Worm (Caenorhabditis elegans) whole organism, L4/young adult: Measurements from ENCODE around the gene odc-1.
A peak's percentile ranks its signal among the peaks of the same experiment; 100 is the strongest.

ENCODE experiments used
- W03F9.2 ChIP-seq: fragments of 150-350 bp; optimal IDR thresholded peaks from 2 replicates; lab custom pipeline; 2014; ENCODE audit warnings: missing biosample characterization, missing genetic modification characterization
- dao-5 ChIP-seq: sonication (generic microtip); optimal IDR thresholded peaks from 2 replicates; lab custom pipeline; 2016; ENCODE audit warnings: missing genotype, missing genetic modification characterization, moderate library complexity, missing compliant biosample characterization
- him-1 ChIP-seq: sonication (generic microtip); optimal IDR thresholded peaks from 2 replicates; lab custom pipeline; 2016; ENCODE audit warnings: missing genotype, missing genetic modification reagents, missing genetic modification characterization, missing compliant biosample characterization

The odc-1 gene

DNA sequence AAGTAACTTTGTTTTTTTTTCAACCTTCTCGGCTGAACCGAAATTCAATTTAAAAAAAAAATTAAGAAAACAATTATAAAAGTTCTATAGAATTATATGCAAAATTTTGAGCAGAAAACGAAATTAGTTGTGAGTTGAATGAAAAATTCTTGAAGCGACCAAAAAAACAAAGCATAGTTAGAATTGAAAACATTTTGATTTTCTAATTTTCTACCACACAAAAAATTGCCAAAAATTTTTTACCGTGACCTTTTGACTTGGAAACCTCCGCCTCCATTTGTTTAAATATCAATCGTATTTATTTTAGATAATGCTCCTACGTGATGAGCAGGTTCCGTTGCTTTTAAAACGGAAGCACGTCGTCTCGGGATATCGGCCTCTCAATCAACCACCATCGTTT is 5.2 kb downstream of the odc-1 start, which contains the start of gene K11C4.2:
Gene K11C4.2, plus strand, starts transcription at position 301 of the 400 bp plus-strand sequence.
- TF ChIP-seq W03F9.2 (tag; lab: Kevin White, UChicago) (no peak), dao-5 (no peak)

DNA sequence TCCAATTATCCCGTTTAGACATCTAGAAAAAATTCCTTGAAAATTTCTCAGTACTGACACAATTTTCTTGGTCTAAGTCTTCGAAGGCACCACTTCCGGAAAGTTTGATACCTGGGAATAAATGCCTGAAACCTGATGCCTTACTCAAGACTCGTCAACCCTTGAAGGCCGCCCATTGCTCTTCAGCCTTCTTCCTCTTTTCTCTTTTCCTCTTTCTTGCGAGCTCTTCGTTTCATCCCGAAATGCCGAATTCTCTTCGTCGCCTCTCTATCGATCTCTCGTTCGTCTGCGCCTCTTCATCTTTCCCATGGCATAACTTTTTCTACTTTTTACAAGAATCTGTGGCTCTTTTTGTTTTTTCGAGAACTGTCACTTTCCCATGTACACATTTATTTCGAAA is 6.3 kb downstream of the odc-1 start:
- TF ChIP-seq him-1 (tag; lab: Kevin White, UChicago) (peak; percentile 33), W03F9.2 (tag; lab: Kevin White, UChicago) (no peak)

DNA sequence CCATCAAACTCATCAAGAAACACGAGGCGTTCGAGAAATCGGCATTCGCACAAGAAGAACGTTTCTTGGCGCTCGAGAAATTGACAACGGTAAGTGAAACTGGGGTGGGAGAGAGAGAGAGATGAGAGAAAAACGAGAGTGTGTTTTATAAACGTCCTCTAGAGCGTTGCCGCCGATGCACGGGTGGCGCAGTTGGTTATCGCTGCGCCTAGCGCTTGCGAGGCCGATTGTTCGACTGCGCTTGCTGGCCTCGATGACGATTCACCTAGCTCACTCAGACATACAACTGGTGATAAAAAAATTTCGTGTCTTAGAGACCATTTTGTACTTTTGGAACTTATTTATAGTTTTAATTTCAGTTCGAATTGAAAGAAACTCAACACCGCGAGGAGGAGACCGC is 11.2 kb downstream of the odc-1 start:
- TF ChIP-seq dao-5 (peak; percentile 86), him-1 (tag; lab: Kevin White, UChicago) (peak; percentile 84), W03F9.2 (tag; lab: Kevin White, UChicago) (no peak)

DNA sequence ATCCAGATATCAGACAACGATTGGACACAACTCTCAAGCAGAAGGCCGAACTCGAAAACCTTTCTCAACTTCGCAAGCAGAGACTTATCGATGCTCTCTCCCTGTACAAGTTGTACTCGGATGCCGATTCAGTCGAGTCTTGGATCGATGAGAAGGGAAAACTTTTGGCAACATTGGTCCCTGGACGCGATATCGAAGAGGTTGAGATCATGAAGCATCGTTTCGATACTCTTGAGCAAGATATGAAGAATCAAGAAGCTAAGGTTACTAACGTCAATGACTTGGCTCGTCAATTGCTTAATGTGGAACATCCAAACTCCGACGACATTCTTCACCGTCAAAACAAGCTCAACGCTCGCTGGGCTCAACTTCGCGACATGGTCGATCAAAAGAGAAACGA is 15.0 kb downstream of the odc-1 start:
- TF ChIP-seq dao-5 (no peak), W03F9.2 (tag; lab: Kevin White, UChicago) (no peak), him-1 (tag; lab: Kevin White, UChicago) (no peak)

DNA sequence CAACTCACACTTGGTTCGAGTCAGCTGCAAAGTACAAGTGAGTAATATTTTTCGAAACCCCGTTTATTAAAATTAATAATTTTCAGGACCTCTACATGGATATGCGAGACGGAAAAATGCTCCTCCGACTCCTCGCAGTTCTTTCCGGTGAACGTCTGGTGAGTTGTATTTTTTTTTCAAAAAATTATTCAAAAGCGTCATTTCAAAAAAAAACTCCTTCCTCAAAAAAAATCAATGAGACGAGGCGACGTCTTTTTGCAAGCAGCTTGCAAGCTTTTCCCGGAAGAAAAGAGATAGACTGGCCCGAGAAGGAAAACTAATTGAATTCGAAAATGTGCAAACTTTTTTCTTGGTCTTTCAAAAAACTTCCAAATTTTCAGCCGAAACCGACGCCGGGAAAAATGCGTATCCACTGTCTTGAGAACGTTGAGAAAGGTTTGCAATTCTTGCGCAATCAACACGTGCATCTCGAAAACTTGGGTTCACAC is 17.5 kb downstream of the odc-1 start:
- TF ChIP-seq dao-5, result no peak
- TF ChIP-seq W03F9.2 (tag; lab: Kevin White, UChicago), result no peak
- TF ChIP-seq him-1 (tag; lab: Kevin White, UChicago), result no peak

DNA sequence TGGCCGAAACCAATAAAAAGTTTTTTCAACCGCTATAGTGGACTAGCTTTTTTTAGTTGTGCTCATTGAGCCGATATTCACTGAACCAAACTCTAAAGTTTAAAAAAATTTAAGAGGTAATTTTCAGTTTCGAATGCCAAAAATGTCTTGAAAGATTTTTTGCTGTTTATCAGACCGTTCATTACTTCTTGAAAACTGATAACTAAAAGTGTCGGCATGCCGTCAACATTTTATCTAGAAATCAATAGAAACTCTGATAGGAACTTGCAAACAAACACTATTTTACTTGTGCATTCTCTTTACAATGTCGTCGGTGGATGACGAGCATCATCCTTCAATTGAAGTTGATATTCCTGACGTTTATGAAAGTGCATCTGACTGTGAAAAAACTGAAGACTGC is 18.3 kb downstream of the odc-1 start:
- TF ChIP-seq W03F9.2 (tag; lab: Kevin White, UChicago) (no peak), dao-5 (no peak), him-1 (tag; lab: Kevin White, UChicago) (no peak)

DNA sequence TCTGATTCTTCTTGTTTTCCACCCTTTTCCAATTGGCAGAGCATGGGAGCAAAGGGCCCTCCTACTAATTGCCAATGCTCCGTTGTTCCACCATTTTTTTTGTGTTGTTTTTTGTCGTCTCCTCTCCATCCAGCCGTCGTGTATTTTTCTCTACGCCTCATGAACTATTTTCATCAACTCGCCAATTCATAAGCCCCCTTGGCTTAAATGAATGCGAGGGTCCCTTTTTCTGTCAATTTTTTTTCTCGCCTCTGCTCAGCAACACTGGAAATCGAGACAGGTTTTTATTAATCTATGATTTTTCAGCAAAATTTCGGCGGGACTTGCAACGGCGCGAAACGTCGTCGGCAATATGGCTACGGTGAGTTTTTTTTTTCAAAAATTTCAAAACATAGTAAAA is 19.0 kb downstream of the odc-1 start, which contains the start of gene unc-70:
Gene unc-70, plus strand, starts transcription at position 301 of the 400 bp plus-strand sequence.
- TF ChIP-seq him-1 (tag; lab: Kevin White, UChicago) (peak; percentile 4), dao-5 (no peak), W03F9.2 (tag; lab: Kevin White, UChicago) (no peak)

DNA sequence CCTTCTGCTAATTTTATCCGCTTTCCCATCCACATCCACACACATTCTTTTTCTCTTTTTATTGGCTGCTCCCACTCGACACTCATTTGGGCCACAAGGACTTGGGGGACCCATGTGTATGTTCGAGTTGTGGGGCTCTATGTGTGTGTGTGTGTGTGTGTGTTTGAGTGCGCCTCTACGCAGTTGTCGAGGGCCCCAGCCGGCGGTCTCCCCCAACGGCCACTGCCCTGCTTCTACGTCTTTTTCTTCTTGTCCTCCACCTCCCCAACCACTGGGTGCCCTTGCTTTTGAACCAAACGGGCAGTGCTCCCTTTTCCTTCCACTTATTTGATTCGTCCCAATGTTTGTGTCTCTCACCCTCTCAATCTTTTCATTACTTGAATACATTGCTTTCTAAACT is 19.4 kb downstream of the odc-1 start:
- TF ChIP-seq dao-5, result no peak
- peak; percentile 44 for TF ChIP-seq him-1 (tag; lab: Kevin White, UChicago)
- no peak for TF ChIP-seq W03F9.2 (tag; lab: Kevin White, UChicago)

DNA sequence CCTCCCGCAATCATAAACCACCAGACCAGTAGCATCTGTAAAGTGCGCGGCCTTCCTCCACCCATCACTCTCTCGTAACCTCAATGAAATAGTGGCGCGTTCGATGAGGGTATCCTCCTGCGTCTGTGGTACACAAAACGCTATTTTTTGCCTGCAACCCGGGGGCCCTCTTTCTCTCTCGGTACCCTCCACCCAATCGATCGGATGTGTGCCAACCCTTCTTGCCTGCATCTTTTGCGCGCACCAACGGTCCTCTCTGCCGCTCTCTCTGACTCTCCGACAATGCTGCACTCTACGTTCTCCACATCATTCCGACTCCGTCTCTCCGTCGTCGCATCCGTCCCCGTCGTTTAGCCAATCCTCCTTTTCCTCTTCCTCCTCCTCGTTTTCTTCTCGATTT is 20.5 kb downstream of the odc-1 start:
- TF ChIP-seq dao-5 (no peak), him-1 (tag; lab: Kevin White, UChicago) (peak; percentile 70)

DNA sequence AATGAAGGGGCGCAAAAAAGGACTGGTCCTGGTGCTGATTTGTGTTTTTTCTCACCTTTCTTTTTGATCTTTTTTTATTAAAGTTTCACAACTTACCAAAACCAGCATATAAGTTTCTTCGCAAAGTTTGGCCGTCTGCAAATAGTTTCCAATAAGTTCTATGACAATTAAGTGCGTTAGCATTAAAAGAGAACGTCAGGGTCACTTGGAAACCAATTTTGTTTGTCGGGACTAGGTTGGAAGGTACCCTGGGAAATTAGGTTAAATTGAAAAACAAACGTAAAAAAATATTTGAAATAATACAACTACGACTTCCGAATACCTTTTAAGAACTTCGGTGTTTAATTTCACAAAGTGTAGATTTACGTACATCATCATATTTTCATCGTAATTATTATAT is 21.5 kb downstream of the odc-1 start:
- no peak for TF ChIP-seq him-1 (tag; lab: Kevin White, UChicago)
- TF ChIP-seq W03F9.2 (tag; lab: Kevin White, UChicago), result no peak
- TF ChIP-seq dao-5, result no peak

DNA sequence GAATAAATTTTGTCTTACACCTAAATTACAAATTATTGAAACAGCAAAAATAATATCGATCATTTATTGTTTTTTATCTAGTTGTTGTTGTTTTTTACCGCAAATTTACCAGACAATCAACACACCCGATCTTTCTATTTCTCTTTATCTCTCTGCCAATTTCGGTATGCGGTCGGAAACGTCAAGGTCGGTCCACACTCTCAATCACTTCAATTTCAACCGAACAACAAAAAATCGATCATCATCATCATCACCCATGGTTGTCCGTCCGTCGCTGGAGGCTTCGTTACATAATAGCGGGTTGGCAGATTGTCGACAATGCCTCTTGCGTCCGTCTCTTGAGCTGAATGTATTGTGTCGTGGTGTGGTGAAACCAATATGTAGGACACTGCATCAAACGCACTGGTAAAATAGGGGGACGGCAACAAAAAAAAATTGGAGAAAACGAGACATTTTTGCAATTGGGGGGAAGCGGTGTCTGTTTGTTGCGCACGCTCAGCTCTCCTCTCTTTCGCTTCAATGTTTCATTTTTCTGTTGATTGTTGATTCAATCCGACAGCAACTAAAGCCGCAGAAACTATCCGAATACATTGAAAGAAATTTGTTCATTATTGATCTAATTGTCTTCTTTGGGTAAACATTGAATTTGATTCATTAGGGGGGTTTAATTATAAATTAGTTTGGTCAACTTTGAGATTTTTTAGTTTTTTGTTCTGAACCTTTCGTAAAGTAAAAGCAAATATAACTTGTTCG is 23.1 kb downstream of the odc-1 start:
- TF ChIP-seq him-1 (tag; lab: Kevin White, UChicago) (no peak), dao-5 (no peak), W03F9.2 (tag; lab: Kevin White, UChicago) (no peak)

DNA sequence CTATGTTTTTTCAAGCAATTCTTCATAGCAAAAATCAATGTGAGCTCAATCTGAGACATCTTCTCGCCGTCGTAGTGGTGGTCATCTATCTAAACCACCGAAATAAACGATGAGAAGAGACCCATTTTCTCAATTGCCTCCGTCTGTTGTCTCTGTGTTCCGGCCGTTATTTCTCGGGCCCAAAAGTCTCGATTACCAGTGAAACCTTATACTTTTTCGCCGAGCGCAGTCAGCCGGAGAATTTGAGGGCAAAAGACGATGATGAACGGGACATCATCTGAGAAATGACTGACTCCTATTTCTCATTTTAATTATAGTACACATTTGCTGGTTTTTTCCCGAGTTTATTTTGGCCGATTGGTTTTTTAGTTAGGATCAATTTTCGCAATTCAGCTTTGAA is 24.2 kb downstream of the odc-1 start:
- TF ChIP-seq him-1 (tag; lab: Kevin White, UChicago), result no peak
- no peak for TF ChIP-seq dao-5
- TF ChIP-seq W03F9.2 (tag; lab: Kevin White, UChicago), result no peak

DNA sequence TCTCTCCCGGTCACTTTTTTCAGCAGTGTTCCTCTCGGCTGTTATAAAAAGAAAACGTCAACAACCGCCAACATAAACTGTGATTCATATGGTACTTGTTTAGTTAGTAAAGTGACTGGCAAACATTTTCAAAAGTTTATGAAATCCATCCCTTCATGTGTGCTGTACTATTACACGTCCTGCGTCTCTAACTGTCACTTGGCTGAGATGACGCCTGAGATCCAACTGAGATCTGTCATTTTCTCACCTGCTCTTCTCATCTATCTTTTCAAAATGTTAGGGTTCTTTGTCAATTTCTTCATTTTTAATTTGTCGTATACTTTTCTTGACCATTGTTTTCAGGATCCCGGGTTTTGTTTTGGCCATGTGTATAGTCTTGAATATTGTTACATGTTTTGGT is 25.3 kb downstream of the odc-1 start:
- TF ChIP-seq him-1 (tag; lab: Kevin White, UChicago), result no peak
- TF ChIP-seq W03F9.2 (tag; lab: Kevin White, UChicago), result no peak
- TF ChIP-seq dao-5, result no peak

DNA sequence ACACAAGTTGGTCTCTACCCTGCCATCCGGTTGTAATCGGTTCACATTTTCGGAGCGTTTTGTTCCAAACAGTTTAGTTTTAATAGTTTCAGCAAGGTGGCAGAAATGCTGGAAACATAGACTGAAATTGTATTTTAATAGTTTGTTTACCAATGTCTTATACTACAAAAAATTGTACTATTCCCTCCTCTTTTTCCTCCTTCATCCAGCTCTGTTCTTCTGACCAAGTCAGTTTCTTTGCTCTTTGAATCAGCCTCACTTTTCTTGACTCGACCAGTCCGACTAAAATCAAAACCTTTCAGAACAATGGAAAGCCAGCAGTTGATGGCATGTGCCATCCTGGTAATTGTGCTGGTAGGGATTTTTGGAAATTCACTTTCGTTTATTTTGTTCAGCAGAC is 30.0 kb downstream of the odc-1 start, which contains the start of gene frpr-18:
Gene frpr-18, plus strand, starts transcription at position 301 of the 400 bp plus-strand sequence.
- TF ChIP-seq W03F9.2 (tag; lab: Kevin White, UChicago), result no peak
- no peak for TF ChIP-seq dao-5
- TF ChIP-seq him-1 (tag; lab: Kevin White, UChicago), result no peak

DNA sequence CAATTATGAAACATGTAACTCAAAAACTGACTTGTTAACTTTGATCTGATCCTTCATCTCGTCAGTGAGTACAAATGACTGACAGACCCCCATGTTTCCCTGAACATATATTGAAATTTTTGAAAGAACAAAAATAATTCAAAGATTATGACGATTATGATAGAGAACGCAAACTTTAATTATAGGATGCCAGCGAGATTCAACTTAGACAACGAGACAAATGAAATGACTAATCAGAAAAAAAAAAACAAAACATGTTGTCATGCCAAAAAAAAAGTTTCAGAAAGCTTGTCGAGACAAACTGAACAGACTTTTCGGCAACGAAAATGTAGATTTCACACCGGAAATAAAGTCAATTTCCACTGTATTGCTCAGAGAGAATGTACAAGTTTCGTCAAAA is 45.3 kb downstream of the odc-1 start, which contains the start of gene gpa-10:
Gene gpa-10, minus strand, starts transcription at position 101 of the 400 bp plus-strand sequence.
- no peak for TF ChIP-seq W03F9.2 (tag; lab: Kevin White, UChicago)
- no peak for TF ChIP-seq him-1 (tag; lab: Kevin White, UChicago)
- no peak for TF ChIP-seq dao-5
